Worm (Caenorhabditis elegans): ENCODE measurements around the gene chd-3.

chd-3 gene

ce11 chrX:12869827-12870394 is 17.5 kb upstream of the chd-3 start (continued):
- TF ChIP-seq pqm-1 (tag; optimal IDR thresholded peaks at IDR 0.05) (no peak), sptf-1 (tag; optimal IDR thresholded peaks at IDR 0.05) (no peak), blmp-1 (tag; optimal IDR thresholded peaks at IDR 0.05) (no peak), ceh-63 (GFP tag; optimal IDR thresholded peaks at IDR 0.05) (no peak), xbp-1 (tag; optimal IDR thresholded peaks at IDR 0.05) (no peak), aha-1 (tag; optimal IDR thresholded peaks at IDR 0.05) (no peak), nhr-20 (tag; optimal IDR thresholded peaks at IDR 0.05) (peak; percentile 49), efl-1 (optimal IDR thresholded peaks at IDR 0.05) (peak in 1 of 2 experiments; percentile 1), efl-1 (GFP tag; optimal IDR thresholded peaks at IDR 0.05 in 1 of 2) (no peak), zag-1 (tag; optimal IDR thresholded peaks at IDR 0.05) (no peak), aly-2 (tag; optimal IDR thresholded peaks at IDR 0.05) (no peak), hlh-4 (tag; optimal IDR thresholded peaks at IDR 0.05) (no peak), tlp-1 (tag; optimal IDR thresholded peaks at IDR 0.05) (peak; percentile 16), ces-1 (GFP tag; optimal IDR thresholded peaks at IDR 0.05) (no peak), lin-39 (tag; optimal IDR thresholded peaks at IDR 0.05) (peak; percentile 51), hpl-2 (GFP tag; optimal IDR thresholded peaks at IDR 0.05) (no peak), nhr-90 (tag; optimal IDR thresholded peaks at IDR 0.05; ENCODE audit: poor library complexity) (no peak), vab-15 (tag; optimal IDR thresholded peaks at IDR 0.05) (no peak), nhr-11 (tag; optimal IDR thresholded peaks at IDR 0.05) (no peak), skn-1 (tag; optimal IDR thresholded peaks at IDR 0.05) (no peak), Y116A8C.19 (tag; optimal IDR thresholded peaks at IDR 0.05; ENCODE audit: borderline replicate concordance) (no peak), unc-130 (tag; optimal IDR thresholded peaks at IDR 0.05) (no peak), grh-1 (GFP tag; IDR thresholded peaks at IDR 0.05) (no peak), ztf-11 (tag; optimal IDR thresholded peaks at IDR 0.05) (no peak), lin-14 (GFP tag; optimal IDR thresholded peaks at IDR 0.05) (peak; percentile 78), zip-4 (GFP tag; optimal IDR thresholded peaks at IDR 0.05) (no peak), nhr-84 (tag; optimal IDR thresholded peaks at IDR 0.05) (no peak), nhr-12 (tag; optimal IDR thresholded peaks at IDR 0.05) (no peak), lsy-2 (tag; optimal IDR thresholded peaks at IDR 0.05) (peak in 1 of 2 experiments; percentile 24), snu-23 (GFP tag; optimal IDR thresholded peaks at IDR 0.05) (peak; percentile 41), elt-3 (tag; optimal IDR thresholded peaks at IDR 0.05) (no peak), nhr-19 (GFP tag; conservative IDR thresholded peaks at IDR 0.05) (peak; percentile 63), egl-27 (tag; optimal IDR thresholded peaks at IDR 0.05) (no peak), pax-3 (tag; optimal IDR thresholded peaks at IDR 0.05) (no peak), tbx-2 (tag; optimal IDR thresholded peaks at IDR 0.05) (peak; percentile 2), nhr-47 (tag; optimal IDR thresholded peaks at IDR 0.05) (peak; percentile 16), ceh-82 (tag; optimal IDR thresholded peaks at IDR 0.05) (no peak), mdl-1 (tag; optimal IDR thresholded peaks at IDR 0.05) (peak in 1 of 2 experiments; percentile 38), unc-98 (GFP tag; IDR thresholded peaks at IDR 0.05) (no peak; the same call in 1 of the 2 replicates), pag-3 (tag; optimal IDR thresholded peaks at IDR 0.05; ENCODE audit: borderline replicate concordance, insufficient read depth) (no peak), nhr-237 (tag; optimal IDR thresholded peaks at IDR 0.05) (no peak), lin-35 (GFP tag; optimal IDR thresholded peaks at IDR 0.05) (no peak), lir-3 (tag; optimal IDR thresholded peaks at IDR 0.05; ENCODE audit: poor library complexity) (no peak), jun-1 (tag; optimal IDR thresholded peaks at IDR 0.05) (no peak), ama-1 (optimal IDR thresholded peaks at IDR 0.05) (no peak), nhr-77 (tag; optimal IDR thresholded peaks at IDR 0.05) (no peak), sox-4 (tag; optimal IDR thresholded peaks at IDR 0.05) (no peak), swsn-7 (tag; optimal IDR thresholded peaks at IDR 0.05) (no peak), rnt-1 (tag; optimal IDR thresholded peaks at IDR 0.05) (peak; percentile 79), nhr-71 (tag; optimal IDR thresholded peaks at IDR 0.05) (peak; percentile 85), C34B4.2 (tag; optimal IDR thresholded peaks at IDR 0.05) (no peak), lin-15B (tag; optimal IDR thresholded peaks at IDR 0.05) (no peak), unc-86 (tag; optimal IDR thresholded peaks at IDR 0.05) (no peak)

Data from whole organism, L1 larva.